Fruit fly (Drosophila melanogaster): ENCODE measurements around the gene BtbVII.

- no peak for TF ChIP-seq CTCF (optimal IDR thresholded peaks at IDR 0.05)
- TF ChIP-seq CG8478 (optimal IDR thresholded peaks at IDR 0.05): no peak
Observed at dm6 chr3L:3169107-3169506, 20.7 kb downstream of the BtbVII start, which contains the start of the genes CG32278 and CG32281.
